Worm (Caenorhabditis elegans) whole organism, young adult: ENCODE results near the gene srxa-1.

ENCODE experiments used
- B0261.1 ChIP-seq: sonication (generic microtip); optimal IDR thresholded peaks from 2 replicates; lab custom pipeline; 2016; ENCODE audit warnings: mild to moderate bottlenecking, missing genetic modification characterization, moderate library complexity, missing compliant biosample characterization
- C17E4.6 ChIP-seq: fragments of 200-800 bp; sonication (Bioruptor generic); IDR thresholded peaks from 2 replicates; pipeline ENCODE4 v1.3.6; 2022; ENCODE audit warnings: missing genetic modification reagents, missing genetic modification characterization, missing compliant biosample characterization
- F22D6.2 ChIP-seq: sonication (generic microtip); optimal IDR thresholded peaks from 2 replicates; lab custom pipeline; 2016; ENCODE audit warnings: mild to moderate bottlenecking, missing genetic modification characterization, missing compliant biosample characterization
- F23B12.7 ChIP-seq: sonication (generic microtip); optimal IDR thresholded peaks from 2 replicates; lab custom pipeline; 2017; ENCODE audit warnings: missing genetic modification characterization, mild to moderate bottlenecking, missing compliant biosample characterization, antibody characterized with exemption, moderate library complexity; ENCODE audit not compliant: insufficient read depth
- F55B11.4 ChIP-seq: sonication (generic microtip); optimal IDR thresholded peaks from 2 replicates; lab custom pipeline; 2016; ENCODE audit warnings: missing compliant biosample characterization, missing genetic modification characterization, borderline replicate concordance; ENCODE audit not compliant: insufficient read depth
- F57A8.1 ChIP-seq: fragments of 200-800 bp; sonication (Bioruptor generic); optimal IDR thresholded peaks from 2 replicates; lab custom pipeline; 2018; ENCODE audit warnings: mild to moderate bottlenecking, missing genetic modification characterization, moderate library complexity, missing compliant biosample characterization
- F57C9.4 ChIP-seq: sonication (generic microtip); optimal IDR thresholded peaks from 2 replicates; lab custom pipeline; 2017; ENCODE audit warnings: mild to moderate bottlenecking, missing genetic modification characterization, missing compliant biosample characterization
- K11D2.4 ChIP-seq: fragments of 200-800 bp; sonication (Bioruptor generic); IDR thresholded peaks from 2 replicates; pipeline ENCODE4 v1.3.6; 2022; ENCODE audit warnings: missing genetic modification reagents, missing genetic modification characterization, missing compliant biosample characterization
- K12H6.12 ChIP-seq: fragments of 200-800 bp; sonication (Bioruptor generic); optimal IDR thresholded peaks from 2 replicates; lab custom pipeline; 2018; ENCODE audit warnings: mild to moderate bottlenecking, missing genetic modification characterization, missing compliant biosample characterization
- T26A5.8 ChIP-seq: sonication (generic microtip); optimal IDR thresholded peaks from 2 replicates; lab custom pipeline; 2016; ENCODE audit warnings: missing genetic modification characterization, missing compliant biosample characterization
- ZK185.1 ChIP-seq: sonication (generic microtip); optimal IDR thresholded peaks from 2 replicates; lab custom pipeline; 2016; ENCODE audit warnings: mild to moderate bottlenecking, missing genetic modification characterization, missing compliant biosample characterization; ENCODE audit not compliant: poor library complexity, severe bottlenecking
- akir-1 ChIP-seq: fragments of 200-800 bp; sonication (Bioruptor generic); optimal IDR thresholded peaks from 2 replicates; lab custom pipeline; 2018; ENCODE audit warnings: mild to moderate bottlenecking, missing genetic modification characterization, moderate library complexity, missing compliant biosample characterization
- aptf-2 ChIP-seq: fragments of 200-800 bp; sonication (Bioruptor generic); conservative IDR thresholded peaks from 2 replicates; pipeline ENCODE4 v1.3.6; 2022; ENCODE audit warnings: missing genetic modification reagents, missing genetic modification characterization, missing compliant biosample characterization
- aptf-3 ChIP-seq: fragments of 200-800 bp; sonication (Bioruptor generic); IDR thresholded peaks from 2 replicates; pipeline ENCODE4 v1.3.6; 2022; ENCODE audit warnings: missing genetic modification characterization, missing compliant biosample characterization
- atf-7 ChIP-seq: sonication (generic microtip); optimal IDR thresholded peaks from 2 replicates; lab custom pipeline; 2017; ENCODE audit warnings: mild to moderate bottlenecking, missing genetic modification characterization, missing compliant biosample characterization
- attf-6 ChIP-seq: fragments of 200-800 bp; sonication (Bioruptor generic); IDR thresholded peaks from 2 replicates; pipeline ENCODE4 v1.3.6; 2022; ENCODE audit warnings: missing genetic modification reagents, missing genetic modification characterization, missing compliant biosample characterization
- ceh-27 ChIP-seq: fragments of 200-800 bp; sonication (Bioruptor generic); optimal IDR thresholded peaks from 2 replicates; lab custom pipeline; 2018; ENCODE audit warnings: mild to moderate bottlenecking, missing genetic modification characterization, moderate library complexity, missing compliant biosample characterization
- ceh-91 ChIP-seq: fragments of 200-800 bp; sonication (Bioruptor generic); IDR thresholded peaks from 2 replicates; pipeline ENCODE4 v1.3.6; 2022; ENCODE audit warnings: missing genetic modification reagents, missing genetic modification characterization, missing compliant biosample characterization
- chd-7 ChIP-seq: sonication (generic microtip); optimal IDR thresholded peaks from 2 replicates; lab custom pipeline; 2016; ENCODE audit warnings: mild to moderate bottlenecking, missing genetic modification characterization, moderate library complexity, missing compliant biosample characterization
- egl-18 ChIP-seq: fragments of 200-800 bp; sonication (Bioruptor generic); IDR thresholded peaks from 2 replicates; pipeline ENCODE4 v1.3.6; 2022; ENCODE audit warnings: missing genetic modification reagents, missing genetic modification characterization, missing compliant biosample characterization
- egl-44 ChIP-seq: fragments of 200-800 bp; sonication (Bioruptor generic); IDR thresholded peaks from 2 replicates; pipeline ENCODE4 v1.3.6; 2022; ENCODE audit warnings: missing genetic modification reagents, missing genetic modification characterization, missing compliant biosample characterization
- egrh-3 ChIP-seq: fragments of 200-800 bp; sonication (Bioruptor generic); IDR thresholded peaks from 2 replicates; pipeline ENCODE4 v1.3.6; 2022; ENCODE audit warnings: missing genetic modification reagents, missing genetic modification characterization, missing compliant biosample characterization
- fkh-3 ChIP-seq: sonication (generic microtip); optimal IDR thresholded peaks from 2 replicates; lab custom pipeline; 2016; ENCODE audit warnings: mild to moderate bottlenecking, missing genetic modification characterization, missing compliant biosample characterization
- hlh-12 ChIP-seq: sonication (generic microtip); optimal IDR thresholded peaks from 2 replicates; lab custom pipeline; 2016; ENCODE audit warnings: missing genetic modification characterization, missing compliant biosample characterization
- hlh-26 ChIP-seq: fragments of 200-800 bp; sonication (Bioruptor generic); conservative IDR thresholded peaks from 2 replicates; pipeline ENCODE4 v1.3.6; 2022; ENCODE audit warnings: missing genetic modification reagents, missing genetic modification characterization, missing compliant biosample characterization
- lag-1 ChIP-seq: fragments of 200-800 bp; sonication (Bioruptor generic); IDR thresholded peaks from 2 replicates; pipeline ENCODE4 v1.3.6; 2022; ENCODE audit warnings: missing genetic modification reagents, missing genetic modification characterization, missing compliant biosample characterization
- let-526 ChIP-seq: fragments of 200-800 bp; sonication (Bioruptor generic); IDR thresholded peaks from 2 replicates; pipeline ENCODE4 v1.3.6; 2022; ENCODE audit warnings: missing genetic modification reagents, missing genetic modification characterization, missing compliant biosample characterization
- lin-35 ChIP-seq, 3 experiments: fragments of 150-350 bp in 2 of 3; sonication (generic microtip) in 1 of 3; optimal IDR thresholded peaks; 2 replicates each; lab custom pipeline; 2014 to 2018; ENCODE audit warnings: missing biosample characterization in 3 of 3, missing genetic modification characterization in 3 of 3, missing genetic modification reagents in 3 of 3
- lir-1 ChIP-seq: fragments of 200-800 bp; sonication (Bioruptor generic); conservative IDR thresholded peaks from 2 replicates; pipeline ENCODE4 v1.3.6; 2022; ENCODE audit warnings: missing genetic modification reagents, missing genetic modification characterization, missing compliant biosample characterization
- lsy-27 ChIP-seq: sonication (generic microtip); optimal IDR thresholded peaks from 2 replicates; lab custom pipeline; 2017; ENCODE audit warnings: missing genetic modification characterization, mild to moderate bottlenecking, missing compliant biosample characterization, antibody characterized with exemption, missing genotype, borderline replicate concordance; ENCODE audit not compliant: insufficient read depth
- madf-8 ChIP-seq: fragments of 200-800 bp; sonication (Bioruptor generic); conservative IDR thresholded peaks from 2 replicates; pipeline ENCODE4 v1.3.6; 2022; ENCODE audit warnings: missing genetic modification reagents, missing genetic modification characterization, missing compliant biosample characterization
- mcd-1 ChIP-seq: fragments of 200-800 bp; sonication (Bioruptor generic); IDR thresholded peaks from 2 replicates; pipeline ENCODE4 v1.3.6; 2022; ENCODE audit warnings: missing genetic modification reagents, missing genetic modification characterization, missing compliant biosample characterization
- mes-4 ChIP-seq: sonication (generic microtip); optimal IDR thresholded peaks from 2 replicates; lab custom pipeline; 2016; ENCODE audit warnings: missing genotype, missing genetic modification characterization, missing compliant biosample characterization
- nfya-1 ChIP-seq: sonication (generic microtip); optimal IDR thresholded peaks from 2 replicates; lab custom pipeline; 2017; ENCODE audit warnings: antibody characterized with exemption, missing compliant biosample characterization, missing genetic modification characterization, borderline replicate concordance; ENCODE audit not compliant: insufficient read depth
- nfya-2 ChIP-seq: fragments of 200-800 bp; sonication (Bioruptor generic); IDR thresholded peaks from 2 replicates; pipeline ENCODE4 v1.3.6; 2022; ENCODE audit warnings: missing genetic modification reagents, missing genetic modification characterization, missing compliant biosample characterization
- nhr-120 ChIP-seq: fragments of 200-800 bp; sonication (Bioruptor generic); IDR thresholded peaks from 2 replicates; pipeline ENCODE4 v1.3.6; 2022; ENCODE audit warnings: missing genetic modification characterization, missing compliant biosample characterization
- nhr-27 ChIP-seq: fragments of 200-800 bp; sonication (Bioruptor generic); optimal IDR thresholded peaks from 2 replicates; lab custom pipeline; 2018; ENCODE audit warnings: mild to moderate bottlenecking, missing genetic modification characterization, moderate library complexity, missing compliant biosample characterization
- pbrm-1 ChIP-seq: fragments of 200-800 bp; sonication (Bioruptor generic); IDR thresholded peaks from 2 replicates; pipeline ENCODE4 v1.3.6; 2022; ENCODE audit warnings: missing genetic modification reagents, missing genetic modification characterization, missing compliant biosample characterization
- repo-1 ChIP-seq: sonication (generic microtip); optimal IDR thresholded peaks from 2 replicates; lab custom pipeline; 2017; ENCODE audit warnings: mild to moderate bottlenecking, missing genetic modification characterization, missing compliant biosample characterization
- rpc-1 ChIP-seq, 2 experiments: fragments of 150-350 bp in 1 of 2; sonication (generic microtip) in 1 of 2; optimal IDR thresholded peaks; 2 replicates each; lab custom pipeline; 2014 to 2018; ENCODE audit warnings: missing biosample characterization in 1 of 2, missing genetic modification characterization in 1 of 2, missing genetic modification reagents in 1 of 2, missing genotype in 1 of 2
- sea-2 ChIP-seq: fragments of 200-800 bp; sonication (Bioruptor generic); IDR thresholded peaks from 2 replicates; pipeline ENCODE4 v1.3.6; 2022; ENCODE audit warnings: missing genetic modification characterization, missing compliant biosample characterization
- snpc-1.1 ChIP-seq: sonication (generic microtip); optimal IDR thresholded peaks from 2 replicates; lab custom pipeline; 2017; ENCODE audit warnings: missing genetic modification characterization, mild to moderate bottlenecking, missing compliant biosample characterization, antibody characterized with exemption, moderate library complexity, missing genotype, missing genetic modification reagents; ENCODE audit not compliant: insufficient read depth
- snpc-3.4 ChIP-seq: sonication (generic microtip); optimal IDR thresholded peaks from 2 replicates; lab custom pipeline; 2017; ENCODE audit warnings: missing genetic modification characterization, mild to moderate bottlenecking, missing compliant biosample characterization, antibody characterized with exemption, moderate library complexity, missing genotype, missing genetic modification reagents
- snpc-4 ChIP-seq, 5 experiments: fragments of 150-350 bp in 1 of 5; sonication (generic microtip) in 4 of 5; optimal IDR thresholded peaks; 2 replicates each; lab custom pipeline; 2014 to 2018; ENCODE audit warnings: missing genetic modification characterization in 5 of 5, missing biosample characterization in 3 of 5, antibody characterized with exemption in 2 of 5, mild to moderate bottlenecking in 2 of 5, missing compliant biosample characterization in 2 of 5, missing genotype in 2 of 5, moderate library complexity in 2 of 5, missing genetic modification reagents in 1 of 5
- ztf-22 ChIP-seq: fragments of 200-800 bp; sonication (Bioruptor generic); optimal IDR thresholded peaks from 2 replicates; lab custom pipeline; 2018; ENCODE audit warnings: mild to moderate bottlenecking, missing genetic modification characterization, moderate library complexity, missing compliant biosample characterization
- ztf-28 ChIP-seq: fragments of 200-800 bp; sonication (Bioruptor generic); IDR thresholded peaks from 2 replicates; pipeline ENCODE4 v1.3.6; 2022; ENCODE audit warnings: missing genetic modification reagents, missing genetic modification characterization, missing compliant biosample characterization

The srxa-1 gene

DNA sequence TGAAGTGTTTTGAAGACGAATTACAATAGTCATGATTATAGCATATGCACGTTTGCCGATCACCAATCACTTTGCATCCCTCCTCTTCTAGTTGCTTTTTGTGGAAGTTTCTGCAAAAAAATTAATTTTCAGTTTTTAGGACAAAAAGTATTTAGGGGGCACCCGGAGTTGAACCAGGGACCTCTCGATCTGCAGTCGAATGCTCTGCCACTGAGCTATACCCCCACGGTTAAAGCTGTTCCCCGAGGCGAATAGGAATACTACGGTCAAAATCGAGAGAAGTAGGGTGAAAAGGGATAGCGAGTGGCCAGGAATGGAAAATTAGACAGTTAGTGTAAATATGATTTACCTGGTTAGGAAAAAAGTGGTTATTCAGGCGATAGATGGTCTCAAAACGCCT is 37.9 kb upstream of the srxa-1 start (continued):
- peak; percentile 22 for TF ChIP-seq snpc-4 (GFP tag; optimal IDR thresholded peaks at IDR 0.05; lab: Kevin White, UChicago)
- peak in 3 of 4 experiments; percentile 13 to 73 (median 71) for TF ChIP-seq snpc-4 (tag; optimal IDR thresholded peaks at IDR 0.05; lab: Kevin White, UChicago)
- peak; percentile 44 for TF ChIP-seq snpc-3.4 (tag; lab: Kevin White, UChicago)
- 0 out of 2 replicates have a peak, but pooled peaks have one; percentile 24 for TF ChIP-seq ztf-28 (GFP tag; lab: Robert Waterston, UW)
- TF ChIP-seq ZK185.1 (tag; lab: Kevin White, UChicago) = peak; percentile 45
- peak; percentile 68 for TF ChIP-seq pbrm-1
- TF ChIP-seq T26A5.8 = no peak
- 0 out of 2 replicates have a peak, but pooled peaks have one; percentile 18 for TF ChIP-seq attf-6 (GFP tag; lab: Robert Waterston, UW)
- peak; percentile 65; the same call in 1 of the 2 replicates for TF ChIP-seq egl-44
- TF ChIP-seq chd-7 = peak; percentile 52
- TF ChIP-seq nfya-1 (tag; lab: Kevin White, UChicago) = no peak
- no peak for TF ChIP-seq let-526 (GFP tag; lab: Robert Waterston, UW)
- TF ChIP-seq repo-1 (tag; lab: Kevin White, UChicago) = peak; percentile 72
- no peak for TF ChIP-seq egl-18 (GFP tag; lab: Robert Waterston, UW)
- peak; percentile 3 for TF ChIP-seq atf-7
- 0 out of 2 replicates have a peak, but pooled peaks have one; percentile 36 for TF ChIP-seq nhr-120
- TF ChIP-seq lag-1 = no peak
- TF ChIP-seq ztf-22 (GFP tag; lab: Kevin White, UChicago) = peak; percentile 11
- peak in 1 of 3 experiments; percentile 19 for TF ChIP-seq lin-35 (GFP tag; optimal IDR thresholded peaks at IDR 0.05; lab: Kevin White, UChicago)
- no peak for TF ChIP-seq aptf-3 (GFP tag; lab: Robert Waterston, UW)
- no peak for TF ChIP-seq aptf-2 (GFP tag; lab: Robert Waterston, UW)
- TF ChIP-seq nfya-2 = no peak
- TF ChIP-seq fkh-3 (tag; lab: Kevin White, UChicago) = peak; percentile 38
- TF ChIP-seq F22D6.2 = no peak
- peak; percentile 44; the same call in 1 of the 2 replicates for TF ChIP-seq K11D2.4 (GFP tag; lab: Robert Waterston, UW)
- peak; percentile 82 for TF ChIP-seq B0261.1 (tag; lab: Kevin White, UChicago)
- no peak for TF ChIP-seq hlh-26
- peak; percentile 53 for TF ChIP-seq mcd-1
- peak; percentile 33 for TF ChIP-seq hlh-12 (tag; lab: Kevin White, UChicago)
- TF ChIP-seq egrh-3 (GFP tag; lab: Robert Waterston, UW) = peak; percentile 41; the same call in 1 of the 2 replicates
- TF ChIP-seq rpc-1 (optimal IDR thresholded peaks at IDR 0.05; lab: Kevin White, UChicago) = peak; percentile 86
- peak; percentile 88 for TF ChIP-seq rpc-1 (tag; optimal IDR thresholded peaks at IDR 0.05; lab: Kevin White, UChicago)
- no peak for TF ChIP-seq lsy-27 (tag; lab: Kevin White, UChicago)
- TF ChIP-seq sea-2 (GFP tag; lab: Robert Waterston, UW) = 0 out of 2 replicates have a peak, but pooled peaks have one; percentile 27
- peak; percentile 33 for TF ChIP-seq F23B12.7 (tag; lab: Kevin White, UChicago)
- TF ChIP-seq nhr-27 = no peak
- peak; percentile 59 for TF ChIP-seq ceh-27 (GFP tag; lab: Kevin White, UChicago)
- peak; percentile 50 for TF ChIP-seq snpc-1.1
- no peak for TF ChIP-seq akir-1 (GFP tag; lab: Kevin White, UChicago)
- no peak for TF ChIP-seq mes-4 (tag; lab: Kevin White, UChicago)
- TF ChIP-seq ceh-91 (GFP tag; lab: Robert Waterston, UW) = no peak
- TF ChIP-seq F55B11.4 (tag; lab: Kevin White, UChicago) = no peak
- no peak for TF ChIP-seq madf-8 (GFP tag; lab: Robert Waterston, UW)
- TF ChIP-seq F57A8.1 = peak; percentile 7
- no peak for TF ChIP-seq C17E4.6 (GFP tag; lab: Robert Waterston, UW)
- peak; percentile 52 for TF ChIP-seq F57C9.4 (tag; lab: Kevin White, UChicago)
- peak; percentile 63 for TF ChIP-seq lir-1 (GFP tag; lab: Robert Waterston, UW)
- TF ChIP-seq K12H6.12 (tag; lab: Kevin White, UChicago) = peak; percentile 33
